Fruit fly (Drosophila melanogaster) whole organism, embryonic: ENCODE measurements around the gene CG10562.
A peak's percentile ranks its signal among the peaks of the same experiment; 100 is the strongest.

ENCODE experiments used
- Bdp1 ChIP-seq: fragments of 200-800 bp; sonication (Bioruptor generic); optimal IDR thresholded peaks from 3 replicates; lab custom pipeline; 2016; ENCODE audit warnings: missing biosample characterization, missing genetic modification characterization
- BtbVII ChIP-seq: fragments of 200-800 bp; sonication (Bioruptor generic); optimal IDR thresholded peaks from 3 replicates; lab custom pipeline; 2017; ENCODE audit warnings: missing biosample characterization, mild to moderate bottlenecking, missing genetic modification characterization
- CG11247 ChIP-seq: fragments of 200-800 bp; sonication (Bioruptor generic); IDR thresholded peaks from 2 replicates; pipeline ENCODE4 v1.3.6; 2022; ENCODE audit warnings: missing biosample characterization, missing genetic modification characterization
- CG12071 ChIP-seq: fragments of 200-800 bp; sonication (Bioruptor generic); optimal IDR thresholded peaks from 3 replicates; lab custom pipeline; 2018; ENCODE audit warnings: missing biosample characterization, mild to moderate bottlenecking, missing genetic modification characterization
- CG12104 ChIP-seq: fragments of 200-800 bp; sonication (Bioruptor generic); optimal IDR thresholded peaks from 3 replicates; lab custom pipeline; 2016; ENCODE audit warnings: missing biosample characterization, missing genetic modification characterization
- CG13287 ChIP-seq: fragments of 200-800 bp; sonication (Bioruptor generic); IDR thresholded peaks from 2 replicates; pipeline ENCODE4 v1.3.6; 2022; ENCODE audit warnings: missing biosample characterization, missing genetic modification characterization; ENCODE audit not compliant: partially characterized antibody
- CG13296 ChIP-seq: fragments of 200-800 bp; sonication (Bioruptor generic); optimal IDR thresholded peaks from 3 replicates; lab custom pipeline; 2018; ENCODE audit warnings: missing biosample characterization, mild to moderate bottlenecking, missing genetic modification characterization
- CG13775 ChIP-seq: fragments of 200-800 bp; sonication (Bioruptor generic); optimal IDR thresholded peaks from 3 replicates; lab custom pipeline; 2017; ENCODE audit warnings: missing biosample characterization, mild to moderate bottlenecking, missing genetic modification characterization
- CG13894 ChIP-seq: fragments of 200-800 bp; sonication (Bioruptor generic); optimal IDR thresholded peaks from 3 replicates; lab custom pipeline; 2018; ENCODE audit warnings: missing biosample characterization, mild to moderate bottlenecking, missing genetic modification characterization, moderate library complexity
- CG14710 ChIP-seq: fragments of 200-800 bp; sonication (Bioruptor generic); optimal IDR thresholded peaks from 3 replicates; lab custom pipeline; 2019; ENCODE audit warnings: missing biosample characterization, mild to moderate bottlenecking, missing genetic modification characterization, moderate library complexity
- CG15601 ChIP-seq: fragments of 200-800 bp; sonication (Bioruptor generic); optimal IDR thresholded peaks from 3 replicates; lab custom pipeline; 2019; ENCODE audit warnings: missing biosample characterization, mild to moderate bottlenecking, missing genetic modification characterization, moderate library complexity
- CG16815 ChIP-seq: fragments of 200-800 bp; sonication (Bioruptor generic); optimal IDR thresholded peaks from 3 replicates; lab custom pipeline; 2017; ENCODE audit warnings: missing biosample characterization, mild to moderate bottlenecking, missing genetic modification characterization
- CG17385 ChIP-seq: fragments of 200-800 bp; sonication (Bioruptor generic); optimal IDR thresholded peaks from 3 replicates; lab custom pipeline; 2018; ENCODE audit warnings: missing biosample characterization, mild to moderate bottlenecking, missing genetic modification characterization
- CG17612 ChIP-seq: fragments of 200-800 bp; sonication (Bioruptor generic); IDR thresholded peaks from 2 replicates; pipeline ENCODE4 v1.3.6; 2022; ENCODE audit warnings: missing biosample characterization, missing genetic modification characterization
- CG2678 ChIP-seq: fragments of 200-800 bp; sonication (Bioruptor generic); optimal IDR thresholded peaks from 3 replicates; lab custom pipeline; 2019; ENCODE audit warnings: missing biosample characterization, mild to moderate bottlenecking, missing genetic modification characterization, moderate library complexity
- CG3163 ChIP-seq: fragments of 200-800 bp; sonication (Bioruptor generic); optimal IDR thresholded peaks from 3 replicates; lab custom pipeline; 2016; ENCODE audit warnings: missing biosample characterization, missing genetic modification characterization
- CG3281 ChIP-seq: fragments of 200-800 bp; sonication (Bioruptor generic); optimal IDR thresholded peaks from 3 replicates; lab custom pipeline; 2017; ENCODE audit warnings: missing biosample characterization, mild to moderate bottlenecking, missing genetic modification characterization
- CG34376 ChIP-seq: fragments of 200-800 bp; sonication (Bioruptor generic); optimal IDR thresholded peaks from 2 replicates; lab custom pipeline; 2018; ENCODE audit warnings: missing biosample characterization, mild to moderate bottlenecking, missing genetic modification characterization
- CG9932 ChIP-seq: fragments of 200-800 bp; sonication (Bioruptor generic); IDR thresholded peaks from 2 replicates; pipeline ENCODE4 v1.3.6; 2022; ENCODE audit warnings: missing biosample characterization, missing genetic modification characterization
- D19B ChIP-seq: fragments of 200-800 bp; sonication (Bioruptor generic); optimal IDR thresholded peaks from 2 replicates; lab custom pipeline; 2017; ENCODE audit warnings: missing biosample characterization, mild to moderate bottlenecking, missing genetic modification characterization
- Drgx ChIP-seq: fragments of 200-800 bp; sonication (Bioruptor generic); IDR thresholded peaks from 2 replicates; pipeline ENCODE4 v1.3.6; 2022; ENCODE audit warnings: missing biosample characterization, missing genetic modification characterization
- Eip74EF ChIP-seq, 2 experiments: fragments of 200-800 bp in 1 of 2; fragments of >200 bp in 1 of 2; sonication (Bioruptor generic) in 1 of 2; optimal IDR thresholded peaks; 2 replicates each; lab custom pipeline; 2017 to 2019; ENCODE audit warnings: missing biosample characterization in 2 of 2, missing genetic modification characterization in 2 of 2, mild to moderate bottlenecking in 1 of 2, moderate library complexity in 1 of 2
- Ets97D ChIP-seq: fragments of 200-800 bp; sonication (Bioruptor generic); optimal IDR thresholded peaks from 3 replicates; lab custom pipeline; 2016; ENCODE audit warnings: missing biosample characterization, missing genetic modification characterization
- Fer1 ChIP-seq: fragments of 200-800 bp; sonication (Bioruptor generic); optimal IDR thresholded peaks from 2 replicates; lab custom pipeline; 2017; ENCODE audit warnings: missing biosample characterization, mild to moderate bottlenecking, missing genetic modification characterization
- Med ChIP-seq: fragments of 200-800 bp; sonication (Bioruptor generic); peaks from one replicate; lab custom pipeline; 2016; ENCODE audit warnings: missing biosample characterization, missing genetic modification characterization, mild to moderate bottlenecking, inconsistent platforms, moderate library complexity
- PHDP ChIP-seq: fragments of 200-800 bp; sonication (Bioruptor generic); optimal IDR thresholded peaks from 3 replicates; lab custom pipeline; 2018; ENCODE audit warnings: missing biosample characterization, mild to moderate bottlenecking, missing genetic modification characterization, moderate library complexity
- Pdp1 ChIP-seq, 2 experiments: fragments of 200-800 bp; sonication (Bioruptor generic); optimal IDR thresholded peaks; 3 replicates each; lab custom pipeline; 2016; ENCODE audit warnings: missing biosample characterization in 2 of 2, missing genetic modification characterization in 2 of 2, mild to moderate bottlenecking in 1 of 2, moderate library complexity in 1 of 2
- Poxn ChIP-seq: fragments of 200-800 bp; sonication (Bioruptor generic); IDR thresholded peaks from 2 replicates; pipeline ENCODE4 v1.3.6; 2022; ENCODE audit warnings: missing biosample characterization, missing genetic modification characterization
- Spps ChIP-seq: fragments of 200-800 bp; sonication (Bioruptor generic); optimal IDR thresholded peaks from 2 replicates; lab custom pipeline; 2018; ENCODE audit warnings: missing biosample characterization, mild to moderate bottlenecking, missing genetic modification characterization
- Trl ChIP-seq, 3 experiments: fragments of >200 bp in 2 of 3; fragments of 200-800 bp in 1 of 3; sonication (Bioruptor generic) in 1 of 3; optimal IDR thresholded peaks; 2 replicates in 1 of 3; 3 replicates in 2 of 3; lab custom pipeline; 2016 to 2017; ENCODE audit warnings: missing biosample characterization in 1 of 3, missing genetic modification characterization in 1 of 3
- en ChIP-seq: fragments of 200-800 bp; sonication (Bioruptor generic); optimal IDR thresholded peaks from 2 replicates; lab custom pipeline; 2016; ENCODE audit warnings: missing biosample characterization, missing genetic modification characterization
- ftz-f1 ChIP-seq: fragments of 200-800 bp; sonication (Bioruptor generic); optimal IDR thresholded peaks from 2 replicates; lab custom pipeline; 2016; ENCODE audit warnings: missing biosample characterization, missing genetic modification characterization
- fu2 ChIP-seq: fragments of 200-800 bp; sonication (Bioruptor generic); optimal IDR thresholded peaks from 2 replicates; lab custom pipeline; 2016; ENCODE audit warnings: missing biosample characterization, missing genetic modification characterization
- gfzf ChIP-seq: fragments of 200-800 bp; sonication (Bioruptor generic); optimal IDR thresholded peaks from 2 replicates; lab custom pipeline; 2016; ENCODE audit warnings: missing biosample characterization, mild to moderate bottlenecking, missing genetic modification characterization, moderate library complexity
- jumu ChIP-seq: fragments of 200-800 bp; sonication (Bioruptor generic); optimal IDR thresholded peaks from 3 replicates; lab custom pipeline; 2016; ENCODE audit warnings: missing biosample characterization, missing genetic modification characterization
- maf-S ChIP-seq: fragments of 200-800 bp; sonication (Bioruptor generic); optimal IDR thresholded peaks from 2 replicates; lab custom pipeline; 2016; ENCODE audit warnings: missing biosample characterization, missing genetic modification characterization
- mirr ChIP-seq: fragments of 200-800 bp; sonication (Bioruptor generic); optimal IDR thresholded peaks from 3 replicates; lab custom pipeline; 2018; ENCODE audit warnings: missing biosample characterization, mild to moderate bottlenecking, missing genetic modification characterization
- mld ChIP-seq: fragments of 200-800 bp; sonication (Bioruptor generic); IDR thresholded peaks from 3 replicates; pipeline ENCODE4 v1.3.6; 2022; ENCODE audit warnings: missing biosample characterization, missing genetic modification characterization; ENCODE audit not compliant: partially characterized antibody
- pb ChIP-seq: fragments of 200-800 bp; sonication (Bioruptor generic); optimal IDR thresholded peaks from 3 replicates; lab custom pipeline; 2016; ENCODE audit warnings: missing biosample characterization, missing genetic modification characterization
- peb ChIP-seq: fragments of 200-800 bp; sonication (Bioruptor generic); IDR thresholded peaks from 2 replicates; pipeline ENCODE4 v1.3.6; 2022; ENCODE audit warnings: missing biosample characterization, missing genetic modification characterization
- ro ChIP-seq: fragments of 200-800 bp; sonication (Bioruptor generic); IDR thresholded peaks from 2 replicates; pipeline ENCODE4 v1.3.6; 2022; ENCODE audit warnings: missing biosample characterization, missing genetic modification characterization
- sens ChIP-seq: fragments of 200-800 bp; sonication (Bioruptor generic); peaks from one replicate; lab custom pipeline; 2016; ENCODE audit warnings: missing biosample characterization, missing genetic modification characterization
- sens-2 ChIP-seq: fragments of 200-800 bp; sonication (Bioruptor generic); IDR thresholded peaks from 2 replicates; pipeline ENCODE4 v1.3.6; 2022; ENCODE audit warnings: missing biosample characterization, missing genetic modification characterization
- sug ChIP-seq: fragments of 200-800 bp; optimal IDR thresholded peaks from 2 replicates; lab custom pipeline; 2019; ENCODE audit warnings: missing biosample characterization, mild to moderate bottlenecking, missing genetic modification characterization, moderate library complexity
- trem ChIP-seq: fragments of 200-800 bp; optimal IDR thresholded peaks from 3 replicates; lab custom pipeline; 2019; ENCODE audit warnings: missing biosample characterization, mild to moderate bottlenecking, missing genetic modification characterization, moderate library complexity
- ttk ChIP-seq: fragments of 200-800 bp; sonication (Bioruptor generic); IDR thresholded peaks from 2 replicates; pipeline ENCODE4 v2.1.2; 2022; ENCODE audit warnings: missing biosample characterization, missing genetic modification characterization
- vfl ChIP-seq: fragments of 200-800 bp; sonication (Bioruptor generic); optimal IDR thresholded peaks from 2 replicates; lab custom pipeline; 2016; ENCODE audit warnings: missing biosample characterization, missing genetic modification characterization
- wdn ChIP-seq: fragments of 200-800 bp; sonication (Bioruptor generic); IDR thresholded peaks from 2 replicates; pipeline ENCODE4 v1.3.6; 2022; ENCODE audit warnings: missing biosample characterization, missing genetic modification characterization

CG10562 gene

dm6 chr3R:25320051-25320705 lies 2.4 kb downstream of the CG10562 start, which contains the start of gene CG10560:
CG10560 (minus strand) TSS chr3R:25320101.
- TF ChIP-seq CG2678 (tag; lab: Kevin White, UChicago) (peak; percentile 43), sug (tag; lab: Kevin White, UChicago) (peak; percentile 69), Ets97D (GFP tag; lab: Kevin White, UChicago) (no peak), CG12071 (peak; percentile 20), CG34376 (GFP tag; lab: Kevin White, UChicago) (peak; percentile 3), Pdp1 (GFP tag; optimal IDR thresholded peaks at IDR 0.05; lab: Kevin White, UChicago) (peak in 1 of 2 experiments; percentile 54), Eip74EF (GFP tag; optimal IDR thresholded peaks at IDR 0.05; lab: Kevin White, UChicago) (peak in 1 of 2 experiments; percentile 7), Poxn (no peak), CG13296 (GFP tag; lab: Kevin White, UChicago) (peak; percentile 46), CG17385 (no peak), D19B (GFP tag; lab: Kevin White, UChicago) (peak; percentile 86), CG13894 (tag; lab: Kevin White, UChicago) (peak; percentile 67), Drgx (GFP tag; lab: Robert Waterston, UW) (no peak), CG3281 (GFP tag; lab: Kevin White, UChicago) (peak; percentile 1), mirr (GFP tag; lab: Kevin White, UChicago) (peak; percentile 30)

dm6 chr3R:25318011-25318410 lies 4.5 kb downstream of the CG10562 start, which contains the start of gene CG10553:
CG10553 (minus strand) TSS chr3R:25318111.
- TF ChIP-seq CG16815 (GFP tag; lab: Kevin White, UChicago), result no peak
- no peak for TF ChIP-seq Fer1 (GFP tag; lab: Kevin White, UChicago)
- TF ChIP-seq CG13775 (GFP tag; lab: Kevin White, UChicago), result no peak
- no peak for TF ChIP-seq CG12104 (GFP tag; lab: Kevin White, UChicago)
- TF ChIP-seq Bdp1, result no peak
- no peak for TF ChIP-seq peb (GFP tag; lab: Robert Waterston, UW)
- no peak for TF ChIP-seq en (GFP tag; lab: Kevin White, UChicago)
- TF ChIP-seq ttk (GFP tag; lab: Robert Waterston, UW), result no peak
- no peak for TF ChIP-seq CG15601 (tag; lab: Kevin White, UChicago)
- no peak for TF ChIP-seq BtbVII (GFP tag; lab: Kevin White, UChicago)
- TF ChIP-seq wdn, result no peak
- TF ChIP-seq Spps (tag; lab: Kevin White, UChicago), result no peak
- TF ChIP-seq jumu, result no peak
- no peak for TF ChIP-seq fu2
- TF ChIP-seq CG11247 (GFP tag; lab: Robert Waterston, UW), result no peak

DNA sequence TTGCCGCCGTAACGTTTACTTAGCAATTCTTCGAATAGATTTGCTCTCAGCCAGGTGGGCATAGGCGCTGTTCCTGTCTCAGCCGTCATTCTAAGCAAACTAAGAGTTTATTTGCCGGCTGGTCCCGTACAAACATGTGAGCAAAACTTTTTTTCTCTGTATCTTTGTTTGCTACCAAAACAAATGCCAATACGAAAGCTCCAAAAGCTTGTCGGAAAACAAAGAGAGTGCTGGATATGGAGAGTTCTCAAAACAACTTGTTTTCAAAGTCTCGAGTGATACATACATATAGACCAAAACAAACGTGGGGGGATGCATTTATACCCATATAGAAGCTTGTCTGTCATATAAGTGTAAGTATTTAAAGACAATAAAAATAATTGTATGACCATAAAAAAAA lies 6.5 kb downstream of the CG10562 start, which contains the start of gene CG10559:
Gene CG10559 (minus strand): TSS at position 101 of the 400 bp plus-strand sequence.
- peak; percentile 1 for TF ChIP-seq PHDP
- TF ChIP-seq ro (GFP tag; lab: Robert Waterston, UW), result no peak
- no peak for TF ChIP-seq pb (GFP tag; lab: Kevin White, UChicago)
- no peak for TF ChIP-seq CG17612 (GFP tag; lab: Robert Waterston, UW)
- no peak for TF ChIP-seq CG13287 (GFP tag; lab: Robert Waterston, UW)
- TF ChIP-seq trem (tag; lab: Kevin White, UChicago), result no peak
- TF ChIP-seq Trl (optimal IDR thresholded peaks at IDR 0.05; lab: Kevin White, UChicago), result peak in 1 of 2 experiments; percentile 18
- no peak for TF ChIP-seq Trl (GFP tag; optimal IDR thresholded peaks at IDR 0.05; lab: Kevin White, UChicago)
- TF ChIP-seq maf-S, result no peak
- peak; percentile 44 for TF ChIP-seq CG3163
- peak; percentile 18 for TF ChIP-seq sens (GFP tag; lab: Kevin White, UChicago)
- no peak for TF ChIP-seq CG9932 (GFP tag; lab: Robert Waterston, UW)
- TF ChIP-seq gfzf (GFP tag; lab: Kevin White, UChicago), result no peak
- no peak for TF ChIP-seq vfl (GFP tag; lab: Kevin White, UChicago)
- no peak for TF ChIP-seq sens-2 (GFP tag; lab: Robert Waterston, UW)
- TF ChIP-seq CG14710 (tag; lab: Kevin White, UChicago), result no peak
- TF ChIP-seq ftz-f1, result no peak
- peak; percentile 42 for TF ChIP-seq Med (GFP tag; lab: Kevin White, UChicago)
- TF ChIP-seq mld, result no peak
